Fruit fly (Drosophila melanogaster) whole organism, pupa: ENCODE data around the gene Pop4.

Experiments used
- CG10348 ChIP-seq: fragments of 200-800 bp; sonication (Bioruptor generic); IDR thresholded peaks from 2 replicates; pipeline ENCODE4 v1.3.6; 2022; ENCODE audit warnings: missing biosample characterization, missing genetic modification characterization
- CG12605 ChIP-seq: fragments of 200-800 bp; sonication (Bioruptor generic); IDR thresholded peaks from 2 replicates; pipeline ENCODE4 v1.3.6; 2022; ENCODE audit warnings: missing biosample characterization, missing genetic modification characterization
- CG13204 ChIP-seq: fragments of 200-800 bp; sonication (Bioruptor generic); optimal IDR thresholded peaks from 2 replicates; lab custom pipeline; 2018; ENCODE audit warnings: missing biosample characterization, mild to moderate bottlenecking, missing genetic modification characterization, moderate library complexity
- CG14655 ChIP-seq: fragments of 200-800 bp; sonication (Bioruptor generic); optimal IDR thresholded peaks from 3 replicates; lab custom pipeline; 2017; ENCODE audit warnings: mild to moderate bottlenecking, missing biosample characterization, missing genetic modification reagents, missing genetic modification characterization
- CG15710 ChIP-seq: fragments of 200-800 bp; sonication (Bioruptor generic); optimal IDR thresholded peaks from 2 replicates; lab custom pipeline; 2018; ENCODE audit warnings: missing biosample characterization, mild to moderate bottlenecking, missing genetic modification characterization, moderate library complexity
- CG17806 ChIP-seq: fragments of 200-800 bp; sonication (Bioruptor generic); optimal IDR thresholded peaks from 2 replicates; lab custom pipeline; 2018; ENCODE audit warnings: missing biosample characterization, mild to moderate bottlenecking, missing genetic modification characterization, moderate library complexity
- CG32121 ChIP-seq: fragments of 200-800 bp; sonication (Bioruptor generic); IDR thresholded peaks from 2 replicates; pipeline ENCODE4 v1.3.6; 2022; ENCODE audit warnings: missing biosample characterization, missing genetic modification characterization
- CG34367 ChIP-seq: fragments of 200-800 bp; sonication (Bioruptor generic); optimal IDR thresholded peaks from 2 replicates; lab custom pipeline; 2018; ENCODE audit warnings: missing biosample characterization, mild to moderate bottlenecking, missing genetic modification characterization
- CG8159 ChIP-seq: fragments of 200-800 bp; sonication (Bioruptor generic); optimal IDR thresholded peaks from 3 replicates; lab custom pipeline; 2018; ENCODE audit warnings: missing biosample characterization, mild to moderate bottlenecking, missing genetic modification characterization, moderate library complexity
- CG8301 ChIP-seq: fragments of 200-800 bp; sonication (Bioruptor generic); optimal IDR thresholded peaks from 2 replicates; lab custom pipeline; 2018; ENCODE audit warnings: missing biosample characterization, mild to moderate bottlenecking, missing genetic modification characterization
- CG9948 ChIP-seq: fragments of 200-800 bp; sonication (Bioruptor generic); optimal IDR thresholded peaks from 2 replicates; lab custom pipeline; 2018; ENCODE audit warnings: missing biosample characterization, mild to moderate bottlenecking, missing genetic modification characterization, moderate library complexity
- D1 ChIP-seq: fragments of 200-800 bp; sonication (Bioruptor generic); optimal IDR thresholded peaks from 2 replicates; lab custom pipeline; 2018; ENCODE audit warnings: missing biosample characterization, mild to moderate bottlenecking, missing genetic modification characterization, moderate library complexity
- EcR ChIP-seq: fragments of 200-800 bp; sonication (Bioruptor generic); optimal IDR thresholded peaks from 3 replicates; lab custom pipeline; 2019; ENCODE audit warnings: missing biosample characterization, missing genetic modification characterization, mild to moderate bottlenecking, moderate library complexity, missing genetic modification reagents
- Ets98B ChIP-seq: fragments of 200-800 bp; sonication (Bioruptor generic); IDR thresholded peaks from 2 replicates; pipeline ENCODE4 v1.3.6; 2022; ENCODE audit warnings: missing biosample characterization, missing genetic modification characterization
- Pif1A ChIP-seq: fragments of 200-800 bp; sonication (Bioruptor generic); optimal IDR thresholded peaks from 3 replicates; lab custom pipeline; 2016; ENCODE audit warnings: missing biosample characterization, missing genetic modification characterization
- Pif1B ChIP-seq: fragments of 200-800 bp; sonication (Bioruptor generic); optimal IDR thresholded peaks from 3 replicates; lab custom pipeline; 2016; ENCODE audit warnings: missing biosample characterization, missing genetic modification characterization
- Snoo ChIP-seq: fragments of 200-800 bp; sonication (Bioruptor generic); optimal IDR thresholded peaks from 3 replicates; lab custom pipeline; 2017; ENCODE audit warnings: missing biosample characterization, mild to moderate bottlenecking, missing genetic modification characterization, inconsistent platforms
- fd96Ca ChIP-seq: fragments of 200-800 bp; sonication (Bioruptor generic); IDR thresholded peaks from 3 replicates; pipeline ENCODE4 v1.3.6; 2022; ENCODE audit warnings: missing biosample characterization, missing genetic modification characterization
- gl ChIP-seq: fragments of 200-800 bp; sonication (Bioruptor generic); optimal IDR thresholded peaks from 2 replicates; lab custom pipeline; 2018; ENCODE audit warnings: missing biosample characterization, mild to moderate bottlenecking, missing genetic modification characterization
- rn ChIP-seq: fragments of 200-800 bp; sonication (Bioruptor generic); IDR thresholded peaks from 2 replicates; pipeline ENCODE4 v1.3.6; 2022; ENCODE audit warnings: missing biosample characterization, missing genetic modification characterization

Pop4 gene

DNA sequence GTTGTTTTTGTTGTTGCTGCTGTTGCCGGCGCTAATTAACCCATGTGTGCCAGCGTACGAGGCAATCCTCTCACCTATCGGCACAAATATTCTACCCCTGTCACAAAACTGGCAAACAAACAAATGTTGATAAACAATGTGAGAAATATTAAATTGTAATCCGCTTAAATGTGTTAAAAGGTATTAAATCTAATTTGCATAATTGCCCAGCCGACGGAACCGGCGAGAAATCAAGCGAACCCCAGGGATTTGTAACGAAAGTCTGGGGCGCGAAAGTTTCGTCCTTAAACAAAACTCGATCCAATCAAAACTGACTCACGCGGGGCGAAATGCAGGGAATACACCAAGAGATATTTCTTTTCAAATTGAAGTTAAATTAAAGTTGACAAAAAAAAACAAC is 21.7 kb downstream of the Pop4 start:
- TF ChIP-seq CG12605 (GFP tag; lab: Robert Waterston, UW) = no peak
- no peak for TF ChIP-seq CG15710
- no peak for TF ChIP-seq Ets98B (GFP tag; lab: Robert Waterston, UW)
- no peak for TF ChIP-seq rn (GFP tag; lab: Robert Waterston, UW)
- no peak for TF ChIP-seq gl (tag; lab: Kevin White, UChicago)
- TF ChIP-seq D1 (tag; lab: Kevin White, UChicago) = no peak
- TF ChIP-seq CG17806 (tag; lab: Kevin White, UChicago) = no peak
- TF ChIP-seq, all 21 proteins: peak for 0

DNA sequence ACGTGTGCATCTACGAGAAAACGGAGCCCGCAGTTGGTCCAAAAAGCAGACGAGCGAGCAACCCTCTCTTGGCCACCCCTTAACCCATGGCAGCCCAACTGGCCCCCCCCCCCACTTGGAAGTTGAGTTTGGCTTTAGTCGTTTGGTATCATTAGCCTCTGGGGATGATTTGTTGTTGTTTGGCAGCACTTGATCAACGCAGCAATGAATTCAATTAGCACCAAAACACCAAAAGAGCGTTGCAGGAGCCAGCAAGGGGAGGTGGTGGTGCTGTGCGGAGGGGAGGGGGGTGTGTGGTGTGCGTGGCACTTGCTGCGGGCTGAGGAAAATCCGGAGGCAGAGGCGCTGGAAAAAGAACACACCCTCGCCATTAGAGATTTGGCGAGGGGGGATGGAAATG is 23.5 kb downstream of the Pop4 start:
- TF ChIP-seq CG10348 (GFP tag; lab: Robert Waterston, UW) (0 out of 2 replicates have a peak, but pooled peaks have one; percentile 11), D1 (tag; lab: Kevin White, UChicago) (no peak), rn (GFP tag; lab: Robert Waterston, UW) (no peak), CG13204 (GFP tag; lab: Kevin White, UChicago) (no peak), Ets98B (GFP tag; lab: Robert Waterston, UW) (no peak)

DNA sequence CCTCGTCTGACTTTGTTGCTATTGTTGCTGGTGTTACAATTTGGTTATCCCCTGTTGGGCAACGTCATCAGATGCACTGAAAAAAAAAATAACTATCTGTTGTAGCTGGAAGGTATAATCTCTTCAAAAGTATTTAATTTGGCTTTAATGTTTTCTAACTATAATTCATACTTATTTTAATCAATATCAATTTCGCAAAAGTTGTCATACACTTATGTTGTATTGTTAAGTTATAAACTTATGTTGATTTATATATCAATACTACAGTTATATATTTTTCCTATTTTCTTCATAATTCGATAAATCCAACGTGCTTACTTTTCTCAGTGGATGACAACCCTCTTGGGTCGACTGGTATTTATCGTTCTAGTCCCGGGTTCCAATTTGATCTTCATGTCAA is 24.7 kb downstream of the Pop4 start:
- no peak for TF ChIP-seq CG13204 (GFP tag; lab: Kevin White, UChicago)
- TF ChIP-seq gl (tag; lab: Kevin White, UChicago) = no peak
- TF ChIP-seq Snoo (tag; lab: Kevin White, UChicago) = no peak
- TF ChIP-seq CG34367 (tag; lab: Kevin White, UChicago) = no peak
- no peak for TF ChIP-seq D1 (tag; lab: Kevin White, UChicago)
- no peak for TF ChIP-seq CG17806 (tag; lab: Kevin White, UChicago)
- TF ChIP-seq Pif1B (GFP tag; lab: Kevin White, UChicago) = no peak
- TF ChIP-seq Pif1A (GFP tag; lab: Kevin White, UChicago) = no peak
- TF ChIP-seq CG15710 = no peak
- no peak for TF ChIP-seq CG8159
- no peak for TF ChIP-seq EcR (GFP tag; lab: Kevin White, UChicago)
- TF ChIP-seq fd96Ca (GFP tag; lab: Robert Waterston, UW) = no peak
- TF ChIP-seq CG14655 (GFP tag; lab: Kevin White, UChicago) = no peak
- TF ChIP-seq rn (GFP tag; lab: Robert Waterston, UW) = no peak
- no peak for TF ChIP-seq CG10348 (GFP tag; lab: Robert Waterston, UW)
- TF ChIP-seq CG12605 (GFP tag; lab: Robert Waterston, UW) = no peak
- no peak for TF ChIP-seq CG8301
- TF ChIP-seq CG32121 = no peak
- no peak for TF ChIP-seq Ets98B (GFP tag; lab: Robert Waterston, UW)

- TF ChIP-seq CG8301 (no peak), Ets98B (GFP tag; lab: Robert Waterston, UW) (no peak), Snoo (tag; lab: Kevin White, UChicago) (no peak), Pif1B (GFP tag; lab: Kevin White, UChicago) (no peak), rn (GFP tag; lab: Robert Waterston, UW) (no peak), EcR (GFP tag; lab: Kevin White, UChicago) (no peak), CG15710 (no peak), D1 (tag; lab: Kevin White, UChicago) (no peak), CG12605 (GFP tag; lab: Robert Waterston, UW) (no peak), CG13204 (GFP tag; lab: Kevin White, UChicago) (no peak), CG32121 (no peak), CG14655 (GFP tag; lab: Kevin White, UChicago) (no peak), CG10348 (GFP tag; lab: Robert Waterston, UW) (no peak), gl (tag; lab: Kevin White, UChicago) (no peak), fd96Ca (GFP tag; lab: Robert Waterston, UW) (no peak), CG17806 (tag; lab: Kevin White, UChicago) (no peak), CG9948 (tag; lab: Kevin White, UChicago) (no peak), Pif1A (GFP tag; lab: Kevin White, UChicago) (no peak), CG8159 (no peak)
These were observed 25.5 kb downstream of the Pop4 start for dm6 chr3L:7952978-7953377.

DNA sequence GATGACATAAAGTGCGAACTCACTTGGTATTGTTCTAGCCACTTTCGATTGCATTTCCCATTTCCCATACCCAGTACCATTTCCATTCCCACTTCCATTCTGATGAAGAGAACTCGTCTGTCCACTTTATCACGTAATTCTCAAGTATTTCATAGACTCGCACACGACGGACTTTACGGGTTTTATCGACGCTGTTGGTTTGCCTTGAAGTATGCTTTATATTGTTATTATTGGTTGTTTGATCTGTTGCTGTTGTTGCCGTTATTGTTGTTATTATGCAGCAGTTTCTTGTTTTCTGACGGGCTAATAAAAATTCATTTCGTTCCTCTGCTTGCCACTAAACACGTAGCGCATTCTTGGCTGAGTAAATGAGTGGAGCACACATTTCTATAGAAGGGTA is 25.9 kb downstream of the Pop4 start:
- TF ChIP-seq fd96Ca (GFP tag; lab: Robert Waterston, UW) (no peak), CG10348 (GFP tag; lab: Robert Waterston, UW) (no peak), rn (GFP tag; lab: Robert Waterston, UW) (no peak), CG15710 (no peak), CG34367 (tag; lab: Kevin White, UChicago) (no peak), CG13204 (GFP tag; lab: Kevin White, UChicago) (no peak), D1 (tag; lab: Kevin White, UChicago) (no peak), CG8301 (no peak)

DNA sequence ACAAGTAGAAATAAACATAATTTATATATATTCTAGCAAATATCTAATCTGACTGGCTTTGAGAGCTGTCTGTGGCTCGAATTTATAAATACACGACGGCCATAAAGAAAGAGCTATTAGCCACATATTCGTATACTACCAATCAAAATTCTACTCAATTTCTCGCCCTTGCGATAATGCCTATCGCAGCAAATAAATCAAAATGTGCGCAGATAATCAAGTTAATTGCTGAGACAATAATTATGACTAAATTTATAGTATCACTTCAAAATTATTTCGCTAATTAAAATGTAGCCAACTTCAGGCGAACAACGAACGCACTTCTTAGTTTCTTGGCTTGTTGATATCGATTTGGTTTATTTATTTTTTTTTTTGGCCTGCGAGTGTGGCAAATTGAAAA is 26.6 kb downstream of the Pop4 start:
- TF ChIP-seq Ets98B (GFP tag; lab: Robert Waterston, UW) (no peak), fd96Ca (GFP tag; lab: Robert Waterston, UW) (no peak)

DNA sequence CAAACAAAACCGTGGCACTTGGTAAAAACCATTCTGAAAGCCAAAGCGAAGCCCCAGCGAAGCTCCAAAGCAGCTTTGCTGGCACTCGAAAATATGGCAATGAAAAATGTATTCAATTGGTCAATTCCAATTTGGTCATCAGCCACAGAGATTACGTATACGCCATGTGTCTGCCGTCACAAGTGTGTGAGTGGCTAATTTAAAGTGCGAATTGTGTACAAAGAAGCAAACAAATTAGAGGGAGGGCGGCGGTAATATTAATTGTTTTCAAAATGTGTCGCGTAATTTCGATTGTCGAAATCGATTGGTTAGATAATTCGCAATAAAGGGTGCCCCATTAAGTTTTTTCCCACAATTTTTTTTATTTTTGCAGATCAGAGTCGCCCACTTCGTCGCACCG is 28.7 kb downstream of the Pop4 start:
- no peak for TF ChIP-seq rn (GFP tag; lab: Robert Waterston, UW)
- TF ChIP-seq CG12605 (GFP tag; lab: Robert Waterston, UW) = no peak
- no peak for TF ChIP-seq CG32121
- TF ChIP-seq CG13204 (GFP tag; lab: Kevin White, UChicago) = no peak
- TF ChIP-seq Ets98B (GFP tag; lab: Robert Waterston, UW) = no peak
- no peak for TF ChIP-seq Pif1A (GFP tag; lab: Kevin White, UChicago)
- no peak for TF ChIP-seq CG34367 (tag; lab: Kevin White, UChicago)
- TF ChIP-seq CG9948 (tag; lab: Kevin White, UChicago) = no peak
- no peak for TF ChIP-seq fd96Ca (GFP tag; lab: Robert Waterston, UW)
- no peak for TF ChIP-seq Pif1B (GFP tag; lab: Kevin White, UChicago)
- TF ChIP-seq CG8301 = no peak
- TF ChIP-seq, all 21 proteins: peak for 0
